Fruit fly (Drosophila melanogaster) whole organism, embryonic: ENCODE measurements around the gene CG43339.

Source experiments
- Asciz ChIP-seq: fragments of 200-800 bp; sonication (Bioruptor generic); optimal IDR thresholded peaks from 2 replicates; lab custom pipeline; 2017; ENCODE audit warnings: missing biosample characterization, mild to moderate bottlenecking, missing genetic modification characterization, missing genetic modification reagents
- Bdp1 ChIP-seq: fragments of 200-800 bp; sonication (Bioruptor generic); optimal IDR thresholded peaks from 3 replicates; lab custom pipeline; 2016; ENCODE audit warnings: missing biosample characterization, missing genetic modification characterization
- Blimp-1 ChIP-seq: fragments of 200-800 bp; sonication (Bioruptor generic); optimal IDR thresholded peaks from 3 replicates; lab custom pipeline; 2018; ENCODE audit warnings: missing biosample characterization, missing genetic modification characterization, mild to moderate bottlenecking, moderate library complexity, missing genetic modification reagents
- Bteb2 ChIP-seq: fragments of 200-800 bp; sonication (Bioruptor generic); optimal IDR thresholded peaks from 2 replicates; lab custom pipeline; 2016; ENCODE audit warnings: missing biosample characterization, missing genetic modification characterization
- CG12155 ChIP-seq: fragments of 200-800 bp; sonication (Bioruptor generic); optimal IDR thresholded peaks from 3 replicates; lab custom pipeline; 2016; ENCODE audit warnings: missing biosample characterization, missing genetic modification characterization
- CG31388 ChIP-seq: fragments of 200-800 bp; sonication (Bioruptor generic); optimal IDR thresholded peaks from 2 replicates; lab custom pipeline; 2016; ENCODE audit warnings: missing biosample characterization, missing genetic modification characterization
- CG32532 ChIP-seq: fragments of 200-800 bp; sonication (Bioruptor generic); IDR thresholded peaks from 2 replicates; pipeline ENCODE4 v1.3.6; 2022; ENCODE audit warnings: missing biosample characterization, missing genetic modification characterization
- CG33213 ChIP-seq: fragments of 200-800 bp; sonication (Bioruptor generic); optimal IDR thresholded peaks from 3 replicates; lab custom pipeline; 2016; ENCODE audit warnings: missing biosample characterization, missing genetic modification characterization
- CG6254 ChIP-seq: fragments of 200-800 bp; sonication (Bioruptor generic); optimal IDR thresholded peaks from 3 replicates; lab custom pipeline; 2017; ENCODE audit warnings: mild to moderate bottlenecking, missing biosample characterization, missing genetic modification reagents, missing genetic modification characterization
- CG6272 ChIP-seq: fragments of 200-800 bp; sonication (Bioruptor generic); IDR thresholded peaks from 2 replicates; pipeline ENCODE4 v1.3.6; 2022; ENCODE audit warnings: missing biosample characterization, missing genetic modification characterization
- CG8359 ChIP-seq: fragments of 200-800 bp; sonication (Bioruptor generic); optimal IDR thresholded peaks from 2 replicates; lab custom pipeline; 2017; ENCODE audit warnings: missing biosample characterization, mild to moderate bottlenecking, missing genetic modification characterization, borderline replicate concordance
- CG9437 ChIP-seq: fragments of 200-800 bp; sonication (Bioruptor generic); optimal IDR thresholded peaks from 2 replicates; lab custom pipeline; 2018; ENCODE audit warnings: missing biosample characterization, mild to moderate bottlenecking, missing genetic modification characterization
- CG9727 ChIP-seq: fragments of 200-800 bp; sonication (Bioruptor generic); optimal IDR thresholded peaks from 3 replicates; lab custom pipeline; 2017; ENCODE audit warnings: missing biosample characterization, mild to moderate bottlenecking, missing genetic modification characterization
- CkIIα-i1 ChIP-seq: fragments of 200-800 bp; sonication (Bioruptor generic); IDR thresholded peaks from 2 replicates; pipeline ENCODE4 v1.3.6; 2022; ENCODE audit warnings: missing biosample characterization, missing genetic modification characterization
- CrebB ChIP-seq: fragments of 200-800 bp; sonication (Bioruptor generic); optimal IDR thresholded peaks from 3 replicates; lab custom pipeline; 2018; ENCODE audit warnings: missing biosample characterization, mild to moderate bottlenecking, missing genetic modification characterization
- D ChIP-seq, 2 experiments: fragments of 200-800 bp in 1 of 2; fragments of >200 bp in 1 of 2; sonication (Bioruptor generic) in 1 of 2; optimal IDR thresholded peaks; 2 replicates in 1 of 2; 3 replicates in 1 of 2; lab custom pipeline; 2017; ENCODE audit warnings: mild to moderate bottlenecking in 1 of 2, missing biosample characterization in 1 of 2, missing genetic modification characterization in 1 of 2, missing genetic modification reagents in 1 of 2
- Dll ChIP-seq: fragments of 200-800 bp; sonication (Bioruptor generic); IDR thresholded peaks from 4 replicates; pipeline ENCODE4 v1.3.6; 2022; ENCODE audit warnings: missing biosample characterization, missing genetic modification characterization; ENCODE audit not compliant: partially characterized antibody
- Elba2 ChIP-seq: fragments of 200-800 bp; sonication (Bioruptor generic); optimal IDR thresholded peaks from 3 replicates; lab custom pipeline; 2016; ENCODE audit warnings: missing biosample characterization, missing genetic modification characterization
- Fer3 ChIP-seq: fragments of 200-800 bp; sonication (Bioruptor generic); optimal IDR thresholded peaks from 2 replicates; lab custom pipeline; 2018; ENCODE audit warnings: missing biosample characterization, mild to moderate bottlenecking, missing genetic modification characterization, moderate library complexity
- GATAe ChIP-seq: fragments of 200-800 bp; sonication (Bioruptor generic); conservative IDR thresholded peaks from 2 replicates; pipeline ENCODE4 v1.3.6; 2022; ENCODE audit warnings: missing biosample characterization, missing genetic modification characterization
- HLH54F ChIP-seq: fragments of 200-800 bp; sonication (Bioruptor generic); optimal IDR thresholded peaks from 3 replicates; lab custom pipeline; 2016; ENCODE audit warnings: missing biosample characterization, missing genetic modification characterization
- Hand ChIP-seq: fragments of 200-800 bp; sonication (Bioruptor generic); optimal IDR thresholded peaks from 2 replicates; lab custom pipeline; 2017; ENCODE audit warnings: mild to moderate bottlenecking, missing biosample characterization, missing genetic modification reagents, missing genetic modification characterization
- MESR4 ChIP-seq: fragments of 200-800 bp; sonication (Bioruptor generic); optimal IDR thresholded peaks from 2 replicates; lab custom pipeline; 2018; ENCODE audit warnings: missing biosample characterization, mild to moderate bottlenecking, missing genetic modification characterization, moderate library complexity
- NC2α ChIP-seq: fragments of 200-800 bp; sonication (Bioruptor generic); optimal IDR thresholded peaks from 2 replicates; lab custom pipeline; 2016; ENCODE audit warnings: missing biosample characterization, missing genetic modification characterization
- Neu2 ChIP-seq: fragments of 200-800 bp; sonication (Bioruptor generic); optimal IDR thresholded peaks from 3 replicates; lab custom pipeline; 2016; ENCODE audit warnings: missing biosample characterization, missing genetic modification characterization, borderline replicate concordance
- Rx ChIP-seq: fragments of 200-800 bp; sonication (Bioruptor generic); IDR thresholded peaks from 2 replicates; pipeline ENCODE4 v1.3.6; 2022; ENCODE audit warnings: missing biosample characterization, missing genetic modification characterization
- Side ChIP-seq: fragments of 200-800 bp; sonication (Bioruptor generic); optimal IDR thresholded peaks from 2 replicates; lab custom pipeline; 2016; ENCODE audit warnings: missing biosample characterization, missing genetic modification characterization
- Six4 ChIP-seq: fragments of 200-800 bp; sonication (Bioruptor generic); optimal IDR thresholded peaks from 2 replicates; lab custom pipeline; 2016; ENCODE audit warnings: missing biosample characterization, missing genetic modification characterization
- Taf1 ChIP-seq: fragments of 200-800 bp; sonication (Bioruptor generic); IDR thresholded peaks from 2 replicates; pipeline ENCODE4 v1.3.6; 2022; ENCODE audit warnings: missing biosample characterization, missing genetic modification characterization
- Tbp ChIP-seq: fragments of >200 bp; optimal IDR thresholded peaks from 2 replicates; lab custom pipeline; 2018; ENCODE audit warnings: missing biosample characterization, missing genetic modification characterization
- amos ChIP-seq: fragments of 200-800 bp; sonication (Bioruptor generic); IDR thresholded peaks from 2 replicates; pipeline ENCODE4 v1.3.6; 2022; ENCODE audit warnings: missing biosample characterization, missing genetic modification characterization; ENCODE audit not compliant: partially characterized antibody
- bab2 ChIP-seq: fragments of 200-800 bp; sonication (Bioruptor generic); optimal IDR thresholded peaks from 2 replicates; lab custom pipeline; 2016; ENCODE audit warnings: missing biosample characterization, missing genetic modification characterization
- ci ChIP-seq: fragments of 200-800 bp; sonication (Bioruptor generic); IDR thresholded peaks from 3 replicates; pipeline ENCODE4 v1.3.6; 2022; ENCODE audit warnings: missing biosample characterization, missing genetic modification characterization
- cwo ChIP-seq: fragments of 200-800 bp; sonication (Bioruptor generic); optimal IDR thresholded peaks from 3 replicates; lab custom pipeline; 2017; ENCODE audit warnings: missing biosample characterization, missing genetic modification characterization, mild to moderate bottlenecking, moderate library complexity, missing genetic modification reagents
- fu2 ChIP-seq: fragments of 200-800 bp; sonication (Bioruptor generic); optimal IDR thresholded peaks from 2 replicates; lab custom pipeline; 2016; ENCODE audit warnings: missing biosample characterization, missing genetic modification characterization
- hb ChIP-seq: fragments of 200-800 bp; sonication (Bioruptor generic); IDR thresholded peaks from 3 replicates; pipeline ENCODE4 v1.3.6; 2022; ENCODE audit warnings: missing biosample characterization, missing genetic modification characterization; ENCODE audit not compliant: partially characterized antibody
- hbn ChIP-seq: fragments of 200-800 bp; sonication (Bioruptor generic); IDR thresholded peaks from 2 replicates; pipeline ENCODE4 v1.3.6; 2022; ENCODE audit warnings: missing biosample characterization, missing genetic modification characterization; ENCODE audit not compliant: partially characterized antibody
- lola ChIP-seq, 3 experiments: fragments of >200 bp in 2 of 3; fragments of 200-800 bp in 1 of 3; sonication (Bioruptor generic) in 1 of 3; optimal IDR thresholded peaks; 2 replicates each; lab custom pipeline; 2017 to 2019; ENCODE audit warnings: missing biosample characterization in 3 of 3, missing genetic modification characterization in 3 of 3, mild to moderate bottlenecking in 1 of 3, moderate library complexity in 1 of 3
- maf-S ChIP-seq: fragments of 200-800 bp; sonication (Bioruptor generic); optimal IDR thresholded peaks from 2 replicates; lab custom pipeline; 2016; ENCODE audit warnings: missing biosample characterization, missing genetic modification characterization
- nom ChIP-seq: fragments of 200-800 bp; sonication (Bioruptor generic); optimal IDR thresholded peaks from 2 replicates; lab custom pipeline; 2017; ENCODE audit warnings: missing biosample characterization, missing genetic modification characterization, mild to moderate bottlenecking, moderate library complexity, missing genetic modification reagents
- pan ChIP-seq, 4 experiments: fragments of >200 bp in 3 of 4; fragments of 200-800 bp in 1 of 4; sonication (Bioruptor generic) in 1 of 4; optimal IDR thresholded peaks in 3 of 4; IDR thresholded peaks in 1 of 4; 2 replicates each; pipeline versions ENCODE4 v1.3.6 to Lab custom; 2017 to 2022; ENCODE audit warnings: missing biosample characterization in 2 of 4, missing genetic modification characterization in 2 of 4, mixed read lengths in 1 of 4
- pho ChIP-seq: fragments of 200-800 bp; sonication (Bioruptor generic); optimal IDR thresholded peaks from 2 replicates; lab custom pipeline; 2016; ENCODE audit warnings: missing biosample characterization, missing genetic modification characterization
- phol ChIP-seq: fragments of 200-800 bp; sonication (Bioruptor generic); optimal IDR thresholded peaks from 3 replicates; lab custom pipeline; 2018; ENCODE audit warnings: missing biosample characterization, mild to moderate bottlenecking, missing genetic modification characterization, moderate library complexity
- row ChIP-seq: fragments of 200-800 bp; sonication (Bioruptor generic); IDR thresholded peaks from 3 replicates; pipeline ENCODE4 v1.3.6; 2022; ENCODE audit warnings: missing biosample characterization, missing genetic modification characterization
- z ChIP-seq: fragments of 200-800 bp; sonication (Bioruptor generic); IDR thresholded peaks from 3 replicates; pipeline ENCODE4 v1.3.6; 2022; ENCODE audit warnings: missing biosample characterization, missing genetic modification characterization
- zfh2 ChIP-seq: fragments of 200-800 bp; sonication (Bioruptor generic); optimal IDR thresholded peaks from 2 replicates; lab custom pipeline; 2016; ENCODE audit warnings: missing biosample characterization, missing genetic modification characterization

CG43339 gene

DNA sequence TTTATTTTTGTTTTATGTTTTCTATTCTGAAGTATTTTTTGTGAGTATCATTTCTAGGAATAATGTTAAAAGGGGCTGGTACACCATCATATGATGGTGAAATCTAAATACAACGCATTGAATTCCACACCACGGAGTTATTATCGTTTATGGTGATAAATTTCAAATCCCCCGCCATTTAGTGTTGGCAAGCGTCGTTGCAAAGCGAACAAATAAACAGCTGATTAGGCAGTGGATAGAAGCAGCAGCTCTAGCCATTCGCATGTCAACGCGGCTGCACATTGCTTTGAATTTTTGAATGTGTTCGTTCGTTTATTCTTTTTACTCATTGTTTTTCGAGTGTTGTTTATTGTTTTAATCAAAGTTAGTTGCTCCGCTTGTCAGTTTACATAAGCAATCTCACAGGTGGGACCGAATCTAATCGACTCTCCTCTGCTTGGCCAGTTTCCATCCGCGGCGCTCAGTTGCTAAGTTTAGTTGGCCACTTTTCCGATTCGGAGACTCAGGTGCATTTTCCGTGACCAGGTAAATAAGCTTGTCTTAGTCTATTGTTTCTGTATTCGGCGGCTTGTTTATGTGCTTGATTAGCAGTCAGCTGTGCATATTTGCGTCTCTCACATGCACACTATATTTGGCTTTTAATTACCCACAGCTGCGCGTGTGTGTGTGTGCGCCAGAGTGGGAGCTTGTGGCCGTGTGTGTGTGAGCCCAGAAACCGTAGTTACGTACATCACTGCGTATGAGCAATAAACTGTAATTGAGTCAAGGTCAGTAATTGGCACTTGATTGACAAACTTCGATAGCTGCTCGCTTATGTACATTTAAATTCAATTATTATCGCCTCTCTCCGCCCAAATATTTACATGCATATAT, 4.1 kb upstream of the CG43339 start, which contains the start of the genes Mst36Fa and CG31751 (continued):
- TF ChIP-seq cwo (GFP tag; lab: Kevin White, UChicago) (peak; percentile 73), D (optimal IDR thresholded peaks at IDR 0.05; lab: Kevin White, UChicago) (no peak), D (GFP tag; optimal IDR thresholded peaks at IDR 0.05; lab: Kevin White, UChicago) (peak; percentile 83), Rx (no peak), Asciz (GFP tag; lab: Kevin White, UChicago) (peak; percentile 91), fu2 (GFP tag; lab: Kevin White, UChicago) (peak; percentile 43), CG33213 (GFP tag; lab: Kevin White, UChicago) (peak; percentile 53), Six4 (GFP tag; lab: Kevin White, UChicago) (peak; percentile 30), GATAe (GFP tag; lab: Robert Waterston, UW) (no peak), Blimp-1 (GFP tag; lab: Kevin White, UChicago) (peak; percentile 79), CG9727 (GFP tag; lab: Kevin White, UChicago) (peak; percentile 77), MESR4 (GFP tag; lab: Kevin White, UChicago) (peak; percentile 37), lola (GFP tag; optimal IDR thresholded peaks at IDR 0.05; lab: Kevin White, UChicago) (peak in 1 of 3 experiments; percentile 34), CG6254 (GFP tag; lab: Kevin White, UChicago) (peak; percentile 55), phol (tag; lab: Kevin White, UChicago) (peak; percentile 9), pan (optimal IDR thresholded peaks at IDR 0.05; lab: Kevin White, UChicago) (no peak), pan (GFP tag; optimal IDR thresholded peaks at IDR 0.05 in 1 of 2, IDR thresholded peaks at IDR 0.05 in 1 of 2) (peak in 1 of 2 experiments; percentile 60), zfh2 (GFP tag; lab: Kevin White, UChicago) (peak; percentile 31), Fer3 (tag; lab: Kevin White, UChicago) (peak; percentile 80), CG8359 (GFP tag; lab: Kevin White, UChicago) (peak; percentile 41), z (GFP tag; lab: Robert Waterston, UW) (peak; percentile 50; the same call in 1 of the 3 replicates), amos (GFP tag; lab: Robert Waterston, UW) (no peak), Taf1 (0 out of 2 replicates have a peak, but pooled peaks have one; percentile 15), bab2 (GFP tag; lab: Kevin White, UChicago) (peak; percentile 83), CG32532 (GFP tag; lab: Robert Waterston, UW) (peak; percentile 6; the same call in 1 of the 2 replicates), Bteb2 (GFP tag; lab: Kevin White, UChicago) (peak; percentile 64), Dll (peak; percentile 45; the same call in 1 of the 4 replicates), row (GFP tag; lab: Robert Waterston, UW) (peak; percentile 42; the same call in 1 of the 3 replicates), Elba2 (GFP tag; lab: Kevin White, UChicago) (no peak), HLH54F (GFP tag; lab: Kevin White, UChicago) (peak; percentile 47), nom (no peak), Hand (GFP tag; lab: Kevin White, UChicago) (peak; percentile 61), CG9437 (GFP tag; lab: Kevin White, UChicago) (peak; percentile 19), NC2α (peak; percentile 43), Side (GFP tag; lab: Kevin White, UChicago) (peak; percentile 75), CG31388 (GFP tag; lab: Kevin White, UChicago) (no peak), hb (no peak), pho (GFP tag; lab: Kevin White, UChicago) (peak; percentile 71), hbn (GFP tag; lab: Robert Waterston, UW) (no peak), CkIIα-i1 (GFP tag; lab: Robert Waterston, UW) (peak; percentile 49; the same call in 1 of the 2 replicates), CrebB (tag; lab: Kevin White, UChicago) (peak; percentile 91), Tbp (GFP tag; lab: Kevin White, UChicago) (no peak), maf-S (GFP tag; lab: Kevin White, UChicago) (peak; percentile 75), ci (GFP tag; lab: Robert Waterston, UW) (peak; percentile 83), Bdp1 (peak; percentile 76), Neu2 (no peak), CG12155 (peak; percentile 23), CG6272 (GFP tag; lab: Robert Waterston, UW) (no peak)
